Worm (Caenorhabditis elegans) whole organism, L3 larva: Measurements from ENCODE around the gene Y39B6A.43.

Experiments used
- aly-2 ChIP-seq: fragments of 150-350 bp; optimal IDR thresholded peaks from 2 replicates; lab custom pipeline; 2014; ENCODE audit warnings: missing biosample characterization, missing genetic modification characterization
- ceh-16 ChIP-seq: sonication (generic microtip); optimal IDR thresholded peaks from 2 replicates; lab custom pipeline; 2017; ENCODE audit warnings: missing biosample characterization, missing genetic modification characterization
- ceh-28 ChIP-seq: fragments of 150-350 bp; optimal IDR thresholded peaks from 2 replicates; lab custom pipeline; 2014; ENCODE audit warnings: missing biosample characterization, missing genetic modification reagents, missing genetic modification characterization
- ceh-9 ChIP-seq: sonication (generic microtip); optimal IDR thresholded peaks from 2 replicates; lab custom pipeline; 2018; ENCODE audit warnings: missing biosample characterization, missing genetic modification characterization
- egl-5 ChIP-seq: fragments of 150-350 bp; optimal IDR thresholded peaks from 2 replicates; lab custom pipeline; 2017; ENCODE audit warnings: missing biosample characterization, missing genetic modification reagents, missing genetic modification characterization, inconsistent platforms
- elt-1 ChIP-seq: fragments of 150-350 bp; optimal IDR thresholded peaks from 2 replicates; lab custom pipeline; 2014; ENCODE audit warnings: missing biosample characterization, missing genetic modification characterization
- elt-3 ChIP-seq, 3 experiments: fragments of 150-350 bp in 1 of 3; sonication (generic microtip) in 2 of 3; optimal IDR thresholded peaks; 2 replicates in 2 of 3; 4 replicates in 1 of 3; lab custom pipeline; 2014 to 2017; ENCODE audit warnings: missing biosample characterization in 3 of 3, missing genetic modification characterization in 3 of 3
- fkh-10 ChIP-seq: sonication (generic microtip); optimal IDR thresholded peaks from 2 replicates; lab custom pipeline; 2017; ENCODE audit warnings: missing biosample characterization, missing genetic modification reagents, missing genetic modification characterization
- fkh-2 ChIP-seq: fragments of 150-350 bp; optimal IDR thresholded peaks from 2 replicates; lab custom pipeline; 2014; ENCODE audit warnings: missing biosample characterization, missing genetic modification reagents, missing genetic modification characterization
- fos-1 ChIP-seq: fragments of 150-350 bp; optimal IDR thresholded peaks from 2 replicates; lab custom pipeline; 2014; ENCODE audit warnings: missing biosample characterization, missing genetic modification characterization
- jun-1 ChIP-seq: fragments of 150-350 bp; optimal IDR thresholded peaks from 2 replicates; lab custom pipeline; 2014; ENCODE audit warnings: missing biosample characterization, missing genetic modification reagents, missing genetic modification characterization
- lin-15B ChIP-seq: fragments of 150-350 bp; optimal IDR thresholded peaks from 2 replicates; lab custom pipeline; 2014; ENCODE audit warnings: missing biosample characterization, missing genetic modification characterization
- lin-39 ChIP-seq: fragments of 150-350 bp; optimal IDR thresholded peaks from 2 replicates; lab custom pipeline; 2018; ENCODE audit warnings: missing biosample characterization, missing genetic modification reagents, missing genetic modification characterization
- nhr-11 ChIP-seq: fragments of 150-350 bp; optimal IDR thresholded peaks from 2 replicates; lab custom pipeline; 2014; ENCODE audit warnings: missing biosample characterization, missing genetic modification characterization
- nhr-25 ChIP-seq: sonication (generic microtip); optimal IDR thresholded peaks from 2 replicates; lab custom pipeline; 2017; ENCODE audit warnings: missing biosample characterization, missing genetic modification characterization
- nhr-28 ChIP-seq: fragments of 150-350 bp; optimal IDR thresholded peaks from 2 replicates; lab custom pipeline; 2014; ENCODE audit warnings: missing biosample characterization, missing genetic modification characterization
- nhr-67 ChIP-seq: fragments of 150-350 bp; optimal IDR thresholded peaks from 2 replicates; lab custom pipeline; 2014; ENCODE audit warnings: missing biosample characterization, missing genetic modification characterization
- nhr-77 ChIP-seq: fragments of 150-350 bp; optimal IDR thresholded peaks from 2 replicates; lab custom pipeline; 2014; ENCODE audit warnings: missing biosample characterization, missing genetic modification characterization
- sea-2 ChIP-seq: fragments of 150-350 bp; sonication (generic microtip); optimal IDR thresholded peaks from 4 replicates; lab custom pipeline; 2014; ENCODE audit warnings: missing biosample characterization, missing genetic modification reagents, missing genetic modification characterization
- tbx-2 ChIP-seq: sonication (generic microtip); optimal IDR thresholded peaks from 2 replicates; lab custom pipeline; 2016; ENCODE audit warnings: mild to moderate bottlenecking, missing genetic modification characterization, missing compliant biosample characterization
- unc-62 ChIP-seq: fragments of 150-350 bp; sonication (generic microtip); optimal IDR thresholded peaks from 4 replicates; lab custom pipeline; 2014; ENCODE audit warnings: missing biosample characterization, missing genetic modification reagents, missing genetic modification characterization
- zag-1 ChIP-seq: fragments of 150-350 bp; optimal IDR thresholded peaks from 2 replicates; lab custom pipeline; 2014; ENCODE audit warnings: missing biosample characterization, missing genetic modification characterization
- ztf-4 ChIP-seq: fragments of 150-350 bp; optimal IDR thresholded peaks from 2 replicates; lab custom pipeline; 2014; ENCODE audit warnings: missing biosample characterization, missing genetic modification characterization

The Y39B6A.43 gene

DNA sequence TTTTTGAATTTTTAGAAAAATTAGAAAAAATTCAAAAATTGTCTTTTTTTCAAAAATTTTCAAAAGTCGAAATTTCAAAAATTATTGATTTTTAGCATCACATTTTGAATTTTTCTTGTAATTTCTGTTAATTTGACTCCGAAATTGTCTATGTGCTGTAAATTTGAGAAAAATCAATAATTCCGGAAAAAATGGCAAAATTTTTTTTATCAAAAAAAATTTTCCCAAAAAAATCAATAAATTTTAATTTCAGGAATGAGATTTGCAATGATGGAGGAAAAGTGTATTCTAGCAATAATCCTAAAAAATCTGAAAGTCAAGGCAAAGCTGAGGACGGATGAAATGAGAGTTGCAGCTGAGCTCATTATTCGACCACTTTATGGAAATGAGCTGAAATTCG lies 50.2 kb downstream of the Y39B6A.43 start:
- TF ChIP-seq ceh-28 (tag; lab: Kevin White, UChicago) = peak; percentile 67
- no peak for TF ChIP-seq fkh-2 (tag; lab: Kevin White, UChicago)
- TF ChIP-seq, all 47 proteins: peak for 1

DNA sequence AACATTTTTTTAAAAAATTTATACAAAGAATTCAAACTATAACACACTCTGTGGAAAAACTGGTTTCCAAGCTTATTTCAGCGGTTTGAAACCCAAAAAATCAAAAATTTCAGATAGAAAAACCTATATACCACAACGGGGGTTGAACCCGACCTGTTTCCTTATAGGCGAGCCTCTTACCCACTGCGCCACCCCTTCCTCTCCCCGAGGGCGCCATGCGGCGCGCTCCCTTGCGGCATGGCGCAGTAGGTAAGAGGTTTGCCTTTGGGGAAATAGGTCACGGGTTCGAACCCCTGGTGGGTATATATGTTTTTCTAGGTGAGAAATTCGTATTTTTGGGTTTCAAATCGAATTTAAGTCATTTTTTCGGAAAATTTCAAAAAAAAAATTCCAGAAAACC lies 54.5 kb downstream of the Y39B6A.43 start:
- TF ChIP-seq zag-1 (tag; lab: Kevin White, UChicago) (no peak), nhr-25 (tag; lab: Kevin White, UChicago) (no peak), ceh-9 (tag; lab: Kevin White, UChicago) (no peak), nhr-28 (tag; lab: Kevin White, UChicago) (no peak), elt-3 (tag; optimal IDR thresholded peaks at IDR 0.05; lab: Kevin White, UChicago) (no peak)

DNA sequence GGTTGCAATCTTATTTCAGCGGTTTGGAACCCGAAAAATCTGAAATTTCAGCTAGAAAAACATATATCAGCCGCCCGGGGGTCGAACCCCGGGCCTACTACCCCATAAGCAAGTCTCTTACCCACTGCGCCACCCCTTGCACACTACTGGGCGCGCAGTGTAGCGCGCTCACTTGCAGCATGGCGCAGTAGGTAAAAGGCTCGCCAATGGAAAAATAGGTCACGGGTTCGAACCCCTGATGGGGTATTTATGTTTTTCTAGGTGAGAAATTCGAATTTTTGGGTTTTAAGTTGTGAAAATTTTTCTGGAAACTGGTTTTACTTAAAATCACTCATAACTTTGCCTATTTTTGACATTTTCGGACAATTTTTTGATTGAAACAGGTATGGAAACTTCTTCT lies 55.1 kb downstream of the Y39B6A.43 start:
- TF ChIP-seq tbx-2 (no peak), ztf-4 (tag; lab: Kevin White, UChicago) (no peak), elt-1 (tag; lab: Kevin White, UChicago) (no peak), sea-2 (no peak), nhr-11 (no peak), ceh-16 (tag; lab: Kevin White, UChicago) (no peak), unc-62 (GFP tag; lab: Kevin White, UChicago) (no peak), nhr-67 (tag; lab: Kevin White, UChicago) (no peak), ceh-9 (tag; lab: Kevin White, UChicago) (no peak)
- TF ChIP-seq, all 47 proteins: peak for 0

DNA sequence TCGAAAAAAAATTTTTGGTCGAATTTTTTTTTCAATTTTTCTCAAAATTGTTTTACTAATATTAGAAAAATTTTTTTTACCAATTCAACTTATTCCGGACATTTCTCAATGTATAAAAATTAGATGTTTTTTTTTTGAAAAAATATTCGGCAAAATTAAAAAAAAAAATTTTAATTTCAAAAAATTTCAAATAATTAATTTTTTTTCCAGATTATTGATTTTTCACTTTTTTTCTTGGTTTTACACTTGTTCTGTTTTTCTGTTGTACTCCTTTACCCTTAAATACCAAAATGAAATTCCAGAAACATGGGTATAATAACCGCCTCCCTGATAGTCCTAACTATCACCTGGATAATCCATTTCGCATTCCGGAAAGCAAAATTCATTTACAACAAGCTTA lies 55.9 kb downstream of the Y39B6A.43 start, which contains the start of gene cyp-42A1:
cyp-42A1 (plus strand) TSS at position 301 of the 400 bp plus-strand sequence.
- TF ChIP-seq lin-39 (tag; lab: Kevin White, UChicago) = no peak
- TF ChIP-seq nhr-67 (tag; lab: Kevin White, UChicago) = no peak
- no peak for TF ChIP-seq ceh-28 (tag; lab: Kevin White, UChicago)
- no peak for TF ChIP-seq sea-2
- no peak for TF ChIP-seq aly-2 (tag; lab: Kevin White, UChicago)
- no peak for TF ChIP-seq tbx-2
- no peak for TF ChIP-seq fkh-10 (GFP tag; lab: Kevin White, UChicago)
- TF ChIP-seq ceh-9 (tag; lab: Kevin White, UChicago) = no peak
- no peak for TF ChIP-seq egl-5 (tag; lab: Kevin White, UChicago)
- no peak for TF ChIP-seq lin-15B
- no peak for TF ChIP-seq nhr-77 (tag; lab: Kevin White, UChicago)
- TF ChIP-seq elt-1 (tag; lab: Kevin White, UChicago) = no peak
- no peak for TF ChIP-seq jun-1 (tag; lab: Kevin White, UChicago)
- no peak for TF ChIP-seq fos-1 (tag; lab: Kevin White, UChicago)
- no peak for TF ChIP-seq zag-1 (tag; lab: Kevin White, UChicago)
